Fruit fly (Drosophila melanogaster): ENCODE measurements around the gene MFS3.

The MFS3 gene

DNA sequence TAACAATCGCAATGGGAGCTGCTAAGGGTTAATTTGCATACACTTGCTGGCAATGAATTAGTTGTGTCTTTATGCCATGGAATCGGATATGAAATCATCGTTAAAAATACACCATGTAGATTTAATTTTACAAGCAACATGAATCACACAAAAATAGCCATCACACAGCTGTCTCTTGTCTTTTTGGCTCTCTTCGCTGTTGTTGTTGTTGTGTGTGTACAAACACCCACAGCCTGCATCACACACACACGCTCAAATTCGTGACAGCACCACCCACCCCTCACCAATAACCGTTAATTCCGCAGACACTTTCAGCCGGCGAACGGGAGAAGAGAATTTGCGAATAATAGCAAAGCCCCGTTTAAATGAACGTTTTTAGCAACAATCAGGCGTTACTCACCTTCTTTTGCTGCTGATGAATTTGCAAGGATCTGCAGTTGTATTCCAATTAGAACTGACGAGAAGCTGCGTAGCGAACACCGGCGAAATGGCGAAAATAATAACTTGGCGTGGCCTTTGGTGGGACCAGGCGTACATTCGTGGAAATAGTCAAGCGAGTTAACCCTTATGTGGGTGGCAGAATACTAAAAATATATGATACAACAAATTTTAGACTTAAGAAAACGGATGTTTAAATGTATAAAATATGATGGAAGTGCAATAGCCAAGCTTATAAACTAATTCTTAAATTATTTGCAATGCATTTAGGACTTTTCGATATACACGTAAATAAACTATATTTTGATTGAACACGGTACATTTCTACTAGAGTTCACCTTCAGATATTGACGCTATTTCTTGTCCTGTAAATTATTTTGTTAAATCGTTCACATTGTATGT, 14.9 kb downstream of the MFS3 start, which contains the start of gene capt (continued):
- TF ChIP-seq D19A (tag; optimal IDR thresholded peaks at IDR 0.05) (no peak), CG4854 (GFP tag; optimal IDR thresholded peaks at IDR 0.05) (no peak), fd64A (GFP tag; optimal IDR thresholded peaks at IDR 0.05) (no peak), stc (GFP tag; IDR thresholded peaks at IDR 0.05) (no peak), ash1 (GFP tag; optimal IDR thresholded peaks at IDR 0.05) (no peak), schlank (tag; optimal IDR thresholded peaks at IDR 0.05) (peak; percentile 27), CG18599 (GFP tag; optimal IDR thresholded peaks at IDR 0.05) (peak; percentile 54), onecut (GFP tag; IDR thresholded peaks at IDR 0.05) (no peak), wek (GFP tag; optimal IDR thresholded peaks at IDR 0.05) (no peak), z (GFP tag; IDR thresholded peaks at IDR 0.05) (0 out of 3 replicates have a peak, but pooled peaks have one; percentile 3), E2f1 (GFP tag; IDR thresholded peaks at IDR 0.05) (no peak), Mes4 (GFP tag; optimal IDR thresholded peaks at IDR 0.05) (no peak), PHDP (tag; optimal IDR thresholded peaks at IDR 0.05) (peak; percentile 35), CG4328 (GFP tag; optimal IDR thresholded peaks at IDR 0.05) (no peak), ttk (GFP tag; IDR thresholded peaks at IDR 0.05) (no peak), emc (GFP tag; optimal IDR thresholded peaks at IDR 0.05) (no peak), sug (tag; optimal IDR thresholded peaks at IDR 0.05) (peak; percentile 38), bowl (GFP tag; IDR thresholded peaks at IDR 0.05) (no peak), CG11560 (tag; IDR thresholded peaks at IDR 0.05) (no peak), Drgx (GFP tag; IDR thresholded peaks at IDR 0.05) (no peak; the same call in 1 of the 2 replicates), shn (GFP tag; optimal IDR thresholded peaks at IDR 0.05) (no peak), tin (GFP tag; optimal IDR thresholded peaks at IDR 0.05) (no peak), CG11398 (GFP tag; optimal IDR thresholded peaks at IDR 0.05) (no peak), CG15601 (tag; optimal IDR thresholded peaks at IDR 0.05) (no peak), D (optimal IDR thresholded peaks at IDR 0.05) (no peak), D (GFP tag; optimal IDR thresholded peaks at IDR 0.05) (no peak), inv (GFP tag; IDR thresholded peaks at IDR 0.05; ENCODE audit: partially characterized antibody) (no peak), dimm (GFP tag; IDR thresholded peaks at IDR 0.05) (no peak), CG14050 (GFP tag; IDR thresholded peaks at IDR 0.05) (no peak), dmrt99B (tag; optimal IDR thresholded peaks at IDR 0.05) (no peak), CG6689 (GFP tag; IDR thresholded peaks at IDR 0.05) (peak; percentile 68), lbe (GFP tag; optimal IDR thresholded peaks at IDR 0.05) (no peak), CG16813 (GFP tag; IDR thresholded peaks at IDR 0.05; ENCODE audit: partially characterized antibody) (no peak), croc (GFP tag; conservative IDR thresholded peaks at IDR 0.05) (no peak), jigr1 (GFP tag; IDR thresholded peaks at IDR 0.05) (peak; percentile 75; the same call in 2 of the 3 replicates), Ets97D (GFP tag; optimal IDR thresholded peaks at IDR 0.05) (no peak), CG9215 (GFP tag; IDR thresholded peaks at IDR 0.05) (peak; percentile 56), gsb (GFP tag; IDR thresholded peaks at IDR 0.05) (no peak), amos (GFP tag; IDR thresholded peaks at IDR 0.05; ENCODE audit: partially characterized antibody) (no peak), salm (tag; optimal IDR thresholded peaks at IDR 0.05) (no peak), CG14441 (GFP tag; IDR thresholded peaks at IDR 0.05) (peak; percentile 54), Oli (tag; optimal IDR thresholded peaks at IDR 0.05) (peak; percentile 34), Hand (GFP tag; optimal IDR thresholded peaks at IDR 0.05) (no peak), Adf1 (GFP tag; IDR thresholded peaks at IDR 0.05) (no peak), CG15269 (tag; optimal IDR thresholded peaks at IDR 0.05) (no peak), tap (tag; optimal IDR thresholded peaks at IDR 0.05) (no peak), kay (GFP tag; optimal IDR thresholded peaks at IDR 0.05) (peak; percentile 69), Fer1 (GFP tag; optimal IDR thresholded peaks at IDR 0.05) (peak; percentile 10), CG7963 (GFP tag; IDR thresholded peaks at IDR 0.05; ENCODE audit: partially characterized antibody) (no peak), Gsc (GFP tag; IDR thresholded peaks at IDR 0.05) (no peak)
